Fruit fly (Drosophila melanogaster) whole organism, prepupa: ENCODE measurements around the gene polybromo.

ENCODE experiments used
- CG10669 ChIP-seq: fragments of 200-800 bp; sonication (Bioruptor generic); optimal IDR thresholded peaks from 3 replicates; lab custom pipeline; 2018; ENCODE audit warnings: missing biosample characterization, mild to moderate bottlenecking, missing genetic modification characterization, moderate library complexity
- CG11294 ChIP-seq: fragments of 200-800 bp; sonication (Bioruptor generic); IDR thresholded peaks from 2 replicates; pipeline ENCODE4 v1.3.6; 2022; ENCODE audit warnings: missing biosample characterization, missing genetic modification characterization
- CG11762 ChIP-seq: fragments of 200-800 bp; sonication (Bioruptor generic); optimal IDR thresholded peaks from 3 replicates; lab custom pipeline; 2016; ENCODE audit warnings: missing biosample characterization, missing genetic modification characterization; ENCODE audit not compliant: insufficient read depth
- CG1621 ChIP-seq: fragments of 200-800 bp; sonication (Bioruptor generic); optimal IDR thresholded peaks from 3 replicates; lab custom pipeline; 2018; ENCODE audit warnings: missing biosample characterization, mild to moderate bottlenecking, missing genetic modification characterization
- CG3032 ChIP-seq: fragments of 200-800 bp; optimal IDR thresholded peaks from 2 replicates; lab custom pipeline; 2019; ENCODE audit warnings: missing biosample characterization, mild to moderate bottlenecking, missing genetic modification characterization, moderate library complexity
- CG31627 ChIP-seq: fragments of 200-800 bp; sonication (Bioruptor generic); optimal IDR thresholded peaks from 3 replicates; lab custom pipeline; 2016; ENCODE audit warnings: missing biosample characterization, missing genetic modification characterization
- CG32006 ChIP-seq: fragments of 200-800 bp; sonication (Bioruptor generic); optimal IDR thresholded peaks from 3 replicates; lab custom pipeline; 2017; ENCODE audit warnings: missing biosample characterization, mild to moderate bottlenecking, missing genetic modification characterization
- CG34406 ChIP-seq: fragments of 200-800 bp; sonication (Bioruptor generic); optimal IDR thresholded peaks from 3 replicates; lab custom pipeline; 2016; ENCODE audit warnings: missing biosample characterization, missing genetic modification characterization
- CG4318 ChIP-seq: fragments of 200-800 bp; sonication (Bioruptor generic); optimal IDR thresholded peaks from 3 replicates; lab custom pipeline; 2017; ENCODE audit warnings: missing biosample characterization, mild to moderate bottlenecking, missing genetic modification characterization
- CG6276 ChIP-seq: fragments of 200-800 bp; sonication (Bioruptor generic); optimal IDR thresholded peaks from 2 replicates; lab custom pipeline; 2017; ENCODE audit warnings: missing biosample characterization, mild to moderate bottlenecking, missing genetic modification characterization
- CG6854 ChIP-seq: fragments of 200-800 bp; sonication (Bioruptor generic); optimal IDR thresholded peaks from 2 replicates; lab custom pipeline; 2017; ENCODE audit warnings: missing biosample characterization, mild to moderate bottlenecking, missing genetic modification characterization
- CG8119 ChIP-seq: fragments of 200-800 bp; sonication (Bioruptor generic); IDR thresholded peaks from 3 replicates; pipeline ENCODE4 v1.3.6; 2022; ENCODE audit warnings: missing biosample characterization, missing genetic modification characterization
- CG8319 ChIP-seq: fragments of 200-800 bp; sonication (Bioruptor generic); optimal IDR thresholded peaks from 3 replicates; lab custom pipeline; 2016; ENCODE audit warnings: missing biosample characterization, missing genetic modification characterization
- CG8632 ChIP-seq: fragments of 200-800 bp; sonication (Bioruptor generic); optimal IDR thresholded peaks from 3 replicates; lab custom pipeline; 2016; ENCODE audit warnings: missing biosample characterization, missing genetic modification characterization
- CG9139 ChIP-seq: fragments of 200-800 bp; sonication (Bioruptor generic); optimal IDR thresholded peaks from 3 replicates; lab custom pipeline; 2017; ENCODE audit warnings: missing biosample characterization, mild to moderate bottlenecking, missing genetic modification characterization
- Eip75B ChIP-seq: fragments of 200-800 bp; sonication (Bioruptor generic); optimal IDR thresholded peaks from 3 replicates; lab custom pipeline; 2016; ENCODE audit warnings: missing biosample characterization, missing genetic modification characterization
- Eip78C ChIP-seq: fragments of 200-800 bp; sonication (Bioruptor generic); peaks from one replicate; lab custom pipeline; 2016; ENCODE audit warnings: missing biosample characterization, missing genetic modification characterization
- Ets21C ChIP-seq: fragments of 200-800 bp; sonication (Bioruptor generic); optimal IDR thresholded peaks from 3 replicates; lab custom pipeline; 2016; ENCODE audit warnings: missing biosample characterization, missing genetic modification characterization
- Ets96B ChIP-seq: fragments of 200-800 bp; optimal IDR thresholded peaks from 2 replicates; lab custom pipeline; 2019; ENCODE audit warnings: missing biosample characterization, mild to moderate bottlenecking, missing genetic modification characterization, moderate library complexity
- Hr39 ChIP-seq: fragments of 200-800 bp; sonication (Bioruptor generic); optimal IDR thresholded peaks from 2 replicates; lab custom pipeline; 2016; ENCODE audit warnings: missing biosample characterization, missing genetic modification characterization
- Hr4 ChIP-seq: fragments of 200-800 bp; sonication (Bioruptor generic); optimal IDR thresholded peaks from 3 replicates; lab custom pipeline; 2016; ENCODE audit warnings: missing biosample characterization, missing genetic modification characterization
- Lpt ChIP-seq: fragments of 200-800 bp; sonication (Bioruptor generic); optimal IDR thresholded peaks from 3 replicates; lab custom pipeline; 2016; ENCODE audit warnings: missing biosample characterization, missing genetic modification characterization
- Met ChIP-seq: fragments of 200-800 bp; sonication (Bioruptor generic); optimal IDR thresholded peaks from 3 replicates; lab custom pipeline; 2016; ENCODE audit warnings: missing biosample characterization, missing genetic modification characterization
- Sox102F ChIP-seq: fragments of 200-800 bp; sonication (Bioruptor generic); optimal IDR thresholded peaks from 2 replicates; lab custom pipeline; 2016; ENCODE audit warnings: missing biosample characterization, mild to moderate bottlenecking, missing genetic modification characterization
- acj6 ChIP-seq: fragments of 200-800 bp; sonication (Bioruptor generic); optimal IDR thresholded peaks from 3 replicates; lab custom pipeline; 2016; ENCODE audit warnings: missing biosample characterization, missing genetic modification characterization
- cyc ChIP-seq: fragments of 200-800 bp; sonication (Bioruptor generic); optimal IDR thresholded peaks from 3 replicates; lab custom pipeline; 2016; ENCODE audit warnings: missing biosample characterization, missing genetic modification characterization
- dac ChIP-seq: fragments of 200-800 bp; sonication (Bioruptor generic); optimal IDR thresholded peaks from 2 replicates; lab custom pipeline; 2017; ENCODE audit warnings: missing biosample characterization, mild to moderate bottlenecking, missing genetic modification characterization
- dsx ChIP-seq: fragments of 200-800 bp; optimal IDR thresholded peaks from 3 replicates; lab custom pipeline; 2019; ENCODE audit warnings: missing biosample characterization, mild to moderate bottlenecking, missing genetic modification characterization, moderate library complexity; ENCODE audit not compliant: poor library complexity, severe bottlenecking
- eg ChIP-seq: fragments of 200-800 bp; sonication (Bioruptor generic); IDR thresholded peaks from 3 replicates; pipeline ENCODE4 v1.3.6; 2022; ENCODE audit warnings: missing biosample characterization, missing genetic modification characterization
- fd59A ChIP-seq: fragments of 200-800 bp; sonication (Bioruptor generic); optimal IDR thresholded peaks from 2 replicates; lab custom pipeline; 2017; ENCODE audit warnings: missing biosample characterization, mild to moderate bottlenecking, missing genetic modification characterization, missing genetic modification reagents
- fkh ChIP-seq: fragments of 200-800 bp; sonication (Bioruptor generic); optimal IDR thresholded peaks from 3 replicates; lab custom pipeline; 2017; ENCODE audit warnings: missing biosample characterization, mild to moderate bottlenecking, missing genetic modification characterization, moderate library complexity
- lz ChIP-seq: fragments of 200-800 bp; sonication (Bioruptor generic); optimal IDR thresholded peaks from 3 replicates; lab custom pipeline; 2016; ENCODE audit warnings: missing biosample characterization, missing genetic modification characterization
- net ChIP-seq: fragments of 200-800 bp; sonication (Bioruptor generic); optimal IDR thresholded peaks from 3 replicates; lab custom pipeline; 2016; ENCODE audit warnings: missing biosample characterization, missing genetic modification characterization
- salr ChIP-seq, 2 experiments: fragments of 200-800 bp; sonication (Bioruptor generic); optimal IDR thresholded peaks; 3 replicates each; lab custom pipeline; 2016 to 2018; ENCODE audit warnings: missing biosample characterization in 2 of 2, missing genetic modification characterization in 2 of 2, mild to moderate bottlenecking in 1 of 2
- ss ChIP-seq, 2 experiments: fragments of 200-800 bp; sonication (Bioruptor generic); optimal IDR thresholded peaks; 2 replicates in 1 of 2; 3 replicates in 1 of 2; lab custom pipeline; 2017 to 2018; ENCODE audit warnings: mild to moderate bottlenecking in 2 of 2, missing biosample characterization in 2 of 2, missing genetic modification characterization in 2 of 2, moderate library complexity in 1 of 2
- svp ChIP-seq: fragments of 200-800 bp; sonication (Bioruptor generic); peaks from one replicate; lab custom pipeline; 2016; ENCODE audit warnings: missing biosample characterization, missing genetic modification characterization
- topi ChIP-seq: fragments of 200-800 bp; sonication (Bioruptor generic); optimal IDR thresholded peaks from 3 replicates; lab custom pipeline; 2016; ENCODE audit warnings: missing biosample characterization, missing genetic modification characterization
- vri ChIP-seq: fragments of 200-800 bp; sonication (Bioruptor generic); optimal IDR thresholded peaks from 3 replicates; lab custom pipeline; 2016; ENCODE audit warnings: missing biosample characterization, mild to moderate bottlenecking, missing genetic modification characterization

The polybromo gene

DNA sequence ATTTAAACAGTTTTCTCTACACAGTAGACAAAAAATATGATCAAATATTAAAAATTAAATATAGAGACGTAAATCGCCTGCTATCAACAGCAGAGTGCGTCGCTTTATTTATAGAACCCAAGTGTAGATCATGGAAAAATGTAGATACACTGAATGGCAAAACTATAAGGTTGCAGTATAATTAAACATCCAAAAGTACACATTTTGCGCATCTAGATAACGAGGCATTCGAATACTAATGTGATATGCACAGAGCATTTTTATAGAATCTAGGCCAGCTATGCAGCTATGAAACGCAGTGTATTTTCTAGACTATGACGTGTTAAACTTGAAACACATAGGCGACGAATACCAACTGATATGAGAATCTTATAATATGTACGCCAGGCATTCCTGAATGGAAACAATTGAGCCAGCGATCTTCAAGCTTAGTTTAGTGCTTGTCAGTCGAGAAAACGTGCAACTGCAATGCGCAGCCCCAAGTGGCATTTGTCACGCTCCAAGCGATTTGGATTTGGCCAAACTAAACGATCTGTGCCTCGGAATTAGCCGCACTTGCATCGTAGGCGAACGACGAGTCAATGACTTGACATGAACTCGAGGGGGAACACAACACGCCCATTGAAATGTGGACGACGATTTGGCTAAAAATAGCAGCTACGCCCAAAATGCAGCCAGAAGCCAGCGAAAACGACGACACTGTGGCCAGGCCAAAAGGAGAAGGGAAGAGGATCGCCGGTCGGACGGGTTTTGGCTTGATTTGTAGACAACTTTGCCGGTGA is 6.0 kb upstream of the polybromo start (continued):
- TF ChIP-seq svp (GFP tag; lab: Kevin White, UChicago) (no peak), CG32006 (peak; percentile 96), CG8319 (GFP tag; lab: Kevin White, UChicago) (peak; percentile 65), vri (peak; percentile 87), CG34406 (GFP tag; lab: Kevin White, UChicago) (peak; percentile 82), dsx (peak; percentile 86), CG6276 (GFP tag; lab: Kevin White, UChicago) (peak; percentile 85), CG3032 (tag; lab: Kevin White, UChicago) (peak; percentile 85), CG8632 (GFP tag; lab: Kevin White, UChicago) (peak; percentile 74), Eip78C (GFP tag; lab: Kevin White, UChicago) (peak; percentile 97), CG4318 (no peak), lz (GFP tag; lab: Kevin White, UChicago) (peak; percentile 87), CG31627 (peak; percentile 86), net (GFP tag; lab: Kevin White, UChicago) (peak; percentile 89), dac (GFP tag; lab: Kevin White, UChicago) (peak; percentile 84), CG1621 (peak; percentile 92), Sox102F (no peak), Ets21C (GFP tag; lab: Kevin White, UChicago) (peak; percentile 72), CG11762 (peak; percentile 84), eg (peak; percentile 98), cyc (GFP tag; lab: Kevin White, UChicago) (no peak), fkh (peak; percentile 80)

DNA sequence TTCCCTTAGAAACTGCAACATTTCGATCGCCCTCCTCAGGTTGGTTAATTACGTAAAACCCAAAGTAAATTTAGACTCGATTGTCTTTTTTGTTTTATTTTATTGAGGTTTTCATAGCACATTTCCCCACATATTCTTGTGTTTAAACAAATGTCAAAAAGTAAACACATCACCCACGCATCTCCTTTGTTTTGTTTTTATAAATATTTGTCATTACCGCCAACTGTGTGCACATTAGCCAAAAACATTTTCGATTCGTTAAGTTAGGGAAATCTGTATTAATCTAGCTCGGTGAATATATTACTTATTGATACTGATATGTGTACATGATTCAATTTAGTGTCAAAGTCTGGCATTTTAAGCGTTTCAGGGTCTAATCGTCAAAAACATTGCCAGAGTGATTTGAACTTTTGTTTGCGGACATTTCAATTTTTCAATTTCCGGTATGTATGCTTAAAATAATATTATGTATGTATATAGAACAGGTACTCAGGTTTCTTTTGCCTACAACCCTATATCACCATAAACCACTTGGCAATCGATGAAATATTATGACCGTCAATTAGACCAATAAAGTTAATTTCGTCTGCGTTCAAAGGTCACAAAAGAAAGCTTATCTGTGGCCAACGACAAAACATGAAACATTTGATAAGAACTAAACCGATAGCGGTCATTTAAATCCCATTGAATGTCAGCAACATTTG is 4.7 kb upstream of the polybromo start:
- no peak for TF ChIP-seq net (GFP tag; lab: Kevin White, UChicago)
- peak; percentile 65 for TF ChIP-seq vri
- peak; percentile 87 for TF ChIP-seq fkh
- TF ChIP-seq Sox102F = no peak
- no peak for TF ChIP-seq Met (GFP tag; lab: Kevin White, UChicago)
- no peak for TF ChIP-seq Hr4 (GFP tag; lab: Kevin White, UChicago)
- no peak for TF ChIP-seq Ets96B (tag; lab: Kevin White, UChicago)

DNA sequence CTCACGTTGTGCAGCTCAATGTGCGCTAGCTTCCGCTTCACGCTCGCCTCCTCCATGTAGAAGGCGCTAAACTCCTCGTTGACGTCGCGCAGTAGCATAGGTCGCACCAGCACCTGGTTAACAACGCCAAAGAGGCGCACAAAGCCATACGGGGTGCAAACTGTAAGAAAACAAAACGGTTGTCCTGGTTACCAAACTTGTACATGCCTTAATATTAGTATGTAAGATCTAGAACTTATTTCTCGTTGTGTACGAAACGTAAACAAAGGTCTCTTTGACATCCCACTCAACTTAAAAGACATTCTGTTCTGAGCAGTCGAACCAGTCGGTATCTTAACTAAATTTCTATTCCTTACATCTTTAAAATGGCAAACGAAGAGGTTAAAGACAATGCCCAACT is 2.3 kb upstream of the polybromo start, which contains the start of gene CG6980:
Gene CG6980 (plus strand): TSS at position 301 of the 400 bp plus-strand sequence.
- no peak for TF ChIP-seq CG32006

DNA sequence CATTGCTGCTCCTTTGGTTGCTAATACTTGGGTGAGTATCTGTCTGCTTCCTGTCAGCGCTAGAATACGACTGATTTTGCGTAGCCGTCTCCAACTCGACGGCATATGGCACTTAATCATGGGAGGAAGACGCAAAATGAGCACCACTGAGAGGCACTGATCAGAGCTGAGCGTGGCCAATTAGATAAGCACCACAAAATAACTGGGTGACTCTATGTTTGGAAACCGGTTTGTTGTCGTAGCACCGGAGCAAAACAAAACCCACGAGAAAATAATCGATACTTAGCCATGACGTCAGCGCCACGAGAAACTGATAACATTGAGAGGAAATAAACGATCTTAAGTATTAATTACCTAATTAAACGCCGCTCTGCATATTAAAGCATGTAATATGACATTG is 5.6 kb downstream of the polybromo start, which contains the start of gene Ude:
Gene Ude (minus strand): TSS at position 166 of the 400 bp plus-strand sequence.
- TF ChIP-seq Eip75B = no peak
- peak; percentile 19 for TF ChIP-seq vri

DNA sequence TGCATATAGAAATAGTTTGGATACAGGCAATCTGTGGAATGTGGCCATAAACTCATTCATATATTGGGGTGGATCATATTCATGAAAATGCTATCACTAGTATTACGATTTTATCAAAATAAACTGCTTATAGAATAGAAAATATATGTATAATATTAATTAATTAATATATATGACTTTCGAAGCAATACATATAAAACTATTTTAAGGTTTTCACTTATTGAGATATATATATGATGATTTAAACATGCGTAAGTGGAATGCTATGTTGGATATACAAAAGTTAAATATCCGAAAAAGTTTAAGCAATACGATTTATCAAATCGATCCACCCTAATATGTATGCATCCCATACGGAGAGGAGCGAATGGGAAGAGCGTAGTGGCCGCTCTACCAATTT is 6.5 kb downstream of the polybromo start:
- TF ChIP-seq CG6854 (GFP tag; lab: Kevin White, UChicago) (no peak), CG11294 (no peak), CG8119 (GFP tag; lab: Robert Waterston, UW) (peak; percentile 34; the same call in 2 of the 3 replicates)

DNA sequence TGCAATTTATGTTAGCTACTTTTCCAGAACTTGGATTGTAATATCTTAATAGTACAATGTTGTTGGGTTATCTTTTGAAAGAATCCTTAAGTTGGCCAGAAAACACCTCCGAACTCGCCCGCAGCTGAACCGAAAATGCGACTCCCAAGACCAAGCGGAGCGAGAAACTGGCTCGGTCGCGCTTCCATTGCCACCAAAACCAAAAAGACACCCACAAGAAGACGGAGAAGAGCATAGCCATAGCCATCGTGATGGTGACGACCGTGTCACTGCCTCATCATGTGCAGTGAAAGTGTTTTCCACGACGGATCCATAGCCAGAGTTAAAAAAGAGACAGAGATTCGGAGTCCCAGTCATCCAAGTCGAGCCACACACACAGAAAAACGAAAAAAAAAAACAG is 15.0 kb downstream of the polybromo start, which contains the start of gene CG13634:
Gene CG13634 (minus strand): TSS at position 101 of the 400 bp plus-strand sequence.
- TF ChIP-seq fd59A (GFP tag; lab: Kevin White, UChicago) (no peak), net (GFP tag; lab: Kevin White, UChicago) (no peak), salr (GFP tag; optimal IDR thresholded peaks at IDR 0.05; lab: Kevin White, UChicago) (no peak), Hr4 (GFP tag; lab: Kevin White, UChicago) (no peak), Lpt (GFP tag; lab: Kevin White, UChicago) (no peak), topi (GFP tag; lab: Kevin White, UChicago) (no peak), Hr39 (no peak), CG3032 (tag; lab: Kevin White, UChicago) (no peak), ss (GFP tag; optimal IDR thresholded peaks at IDR 0.05; lab: Kevin White, UChicago) (no peak), CG8319 (GFP tag; lab: Kevin White, UChicago) (no peak), acj6 (no peak), CG31627 (no peak), CG6854 (GFP tag; lab: Kevin White, UChicago) (no peak), CG10669 (no peak), CG9139 (GFP tag; lab: Kevin White, UChicago) (no peak)
